Fruit fly (Drosophila melanogaster): ENCODE data around the gene CG17027.

CG17027 gene

dm6 chr3L:15978224-15978623 is 1.7 kb upstream of the CG17027 start, which contains the start of gene CG17028:
TSS of gene CG17028 (plus strand) at chr3L:15978524.
- TF ChIP-seq CG17801 (GFP tag; optimal IDR thresholded peaks at IDR 0.05; ENCODE audit: partially characterized antibody), result no peak

dm6 chr3L:15979240-15979639 is 660 bp upstream of the CG17027 start:
- no peak for TF ChIP-seq CG17801 (GFP tag; optimal IDR thresholded peaks at IDR 0.05; ENCODE audit: partially characterized antibody)

dm6 chr3L:15981403-15981802 is 1.5 kb downstream of the CG17027 start:
- no peak for TF ChIP-seq CG17801 (GFP tag; optimal IDR thresholded peaks at IDR 0.05; ENCODE audit: partially characterized antibody)

dm6 chr3L:15982148-15982547 is 2.2 kb downstream of the CG17027 start:
- TF ChIP-seq CG17801 (GFP tag; optimal IDR thresholded peaks at IDR 0.05; ENCODE audit: partially characterized antibody), result no peak

dm6 chr3L:15982783-15983432 is 3.0 kb downstream of the CG17027 start, which contains the start of the genes brm and Arl1:
TSS of gene brm (minus strand) at chr3L:15982869.
TSS of gene Arl1 (plus strand) at chr3L:15983135.
- TF ChIP-seq CG17801 (GFP tag; optimal IDR thresholded peaks at IDR 0.05; ENCODE audit: partially characterized antibody), result peak; percentile 99

- TF ChIP-seq CG17801 (GFP tag; optimal IDR thresholded peaks at IDR 0.05; ENCODE audit: partially characterized antibody), result no peak
These were observed 7.7 kb downstream of the CG17027 start, which contains the start of gene PolD1 for dm6 chr3L:15987635-15988034. TSS of gene PolD1 (minus strand) at chr3L:15987815.

dm6 chr3L:15988039-15988546 is 8.2 kb downstream of the CG17027 start, which contains the start of gene Hip14:
TSS of gene Hip14 (plus strand) at chr3L:15988236.
- TF ChIP-seq CG17801 (GFP tag; optimal IDR thresholded peaks at IDR 0.05; ENCODE audit: partially characterized antibody), result peak; percentile 37

- TF ChIP-seq CG17801 (GFP tag; optimal IDR thresholded peaks at IDR 0.05; ENCODE audit: partially characterized antibody), result no peak
These were observed 16.1 kb downstream of the CG17027 start for dm6 chr3L:15996019-15996418.

dm6 chr3L:15998217-15998616 is 18.3 kb downstream of the CG17027 start:
- no peak for TF ChIP-seq CG17801 (GFP tag; optimal IDR thresholded peaks at IDR 0.05; ENCODE audit: partially characterized antibody)

- TF ChIP-seq CG17801 (GFP tag; optimal IDR thresholded peaks at IDR 0.05; ENCODE audit: partially characterized antibody), result no peak
These were observed 19.6 kb downstream of the CG17027 start for dm6 chr3L:15999358-16000005.

- TF ChIP-seq CG17801 (GFP tag; optimal IDR thresholded peaks at IDR 0.05; ENCODE audit: partially characterized antibody), result peak; percentile 56
These were observed 21.3 kb downstream of the CG17027 start for dm6 chr3L:16001164-16001679.

- TF ChIP-seq CG17801 (GFP tag; optimal IDR thresholded peaks at IDR 0.05; ENCODE audit: partially characterized antibody), result peak; percentile 25
These were observed 22.3 kb downstream of the CG17027 start for dm6 chr3L:16002116-16002716.

dm6 chr3L:16004401-16005237 is 24.7 kb downstream of the CG17027 start, which contains the start of the genes hzg and mRpS31:
TSS of gene hzg (minus strand) at chr3L:16004736.
TSS of gene mRpS31 (plus strand) at chr3L:16005193.
- TF ChIP-seq CG17801 (GFP tag; optimal IDR thresholded peaks at IDR 0.05; ENCODE audit: partially characterized antibody), result peak; percentile 68

dm6 chr3L:16010176-16010575 is 30.3 kb downstream of the CG17027 start:
- TF ChIP-seq CG17801 (GFP tag; optimal IDR thresholded peaks at IDR 0.05; ENCODE audit: partially characterized antibody), result no peak

All from ovary, adult (tissue).